Fruit fly (Drosophila melanogaster) S2 (cell line): Measurements from ENCODE around the gene Or94b.

Source experiments
- CG8478 ChIP-seq: fragments of >200 bp; optimal IDR thresholded peaks from 2 replicates; lab custom pipeline; 2018
- CTCF ChIP-seq, 2 experiments: fragments of >200 bp; optimal IDR thresholded peaks; 2 replicates each; lab custom pipeline; 2018

DNA sequence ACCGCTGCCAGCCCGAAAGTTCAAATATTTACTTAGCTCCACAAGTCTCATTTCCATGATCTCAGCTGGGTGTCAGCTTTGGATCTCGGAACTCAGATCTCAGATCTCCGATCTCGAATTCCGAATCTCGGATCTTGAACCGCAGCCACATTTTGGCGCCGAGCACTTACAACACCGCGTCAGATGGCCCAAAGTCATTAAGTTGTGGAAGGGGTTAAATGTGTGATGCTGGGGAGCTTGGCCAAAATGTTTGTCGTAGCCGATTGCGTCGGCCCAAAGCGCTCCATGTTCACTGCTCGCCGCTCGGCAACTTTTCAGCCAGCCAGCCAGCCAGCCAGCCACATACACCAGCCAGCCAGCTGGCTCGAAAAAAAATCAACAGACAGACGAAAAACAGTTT, 22.9 kb downstream of the Or94b start, which contains the start of gene CG6688:
- TF ChIP-seq CTCF (optimal IDR thresholded peaks at IDR 0.05; lab: Kevin White, UChicago) (no peak), CG8478 (lab: Kevin White, UChicago) (no peak)
